Fruit fly (Drosophila melanogaster): ENCODE results near the gene slp2.

The slp2 gene

DNA sequence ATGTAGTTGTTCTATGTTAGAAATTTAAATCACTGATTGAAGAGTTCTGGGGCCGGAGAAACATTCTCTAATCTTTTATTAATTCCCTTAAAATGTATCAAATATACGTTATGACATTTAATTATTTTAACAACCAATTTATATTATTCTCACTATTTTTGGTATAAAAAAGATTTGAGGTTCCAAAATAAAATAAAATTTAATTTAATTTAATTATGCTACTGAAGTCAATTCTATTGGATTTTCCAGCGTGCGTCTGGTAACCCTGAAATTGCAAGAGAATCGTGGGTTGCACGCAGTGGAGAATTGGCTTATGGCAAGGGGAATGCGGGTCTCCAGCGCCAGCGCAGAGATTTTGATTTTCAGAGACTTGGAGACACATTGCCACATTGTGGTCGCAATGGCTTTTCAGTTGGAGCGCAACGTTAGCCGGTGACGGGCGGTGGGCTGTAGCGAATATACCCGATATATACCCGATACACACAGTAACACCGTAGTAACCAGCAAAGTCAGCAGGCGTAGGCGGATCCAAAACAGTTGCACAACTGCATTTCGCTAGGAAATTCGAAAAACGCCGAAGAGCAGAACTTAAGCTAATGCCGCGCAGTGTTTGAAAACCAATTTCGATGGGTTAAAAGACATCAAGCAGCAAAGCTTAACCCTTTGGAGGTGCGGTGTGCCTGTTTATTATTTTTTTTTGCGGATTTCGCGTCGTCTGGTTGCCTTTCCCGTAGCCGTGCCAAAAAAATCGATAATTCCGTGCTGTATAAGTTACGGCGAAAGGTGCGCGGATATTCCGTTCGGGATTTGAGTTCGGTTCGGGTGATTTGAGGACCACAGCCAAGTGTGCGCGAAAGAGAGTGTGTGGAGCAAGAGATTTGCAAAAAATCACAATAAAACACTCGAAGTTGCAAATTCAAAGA lies 31.1 kb upstream of the slp2 start (continued):
- peak; percentile 78 for TF ChIP-seq CG18262 (tag; optimal IDR thresholded peaks at IDR 0.05)
- no peak for TF ChIP-seq CG2129 (GFP tag; IDR thresholded peaks at IDR 0.05; ENCODE audit: partially characterized antibody)
- TF ChIP-seq hb (GFP tag; IDR thresholded peaks at IDR 0.05; ENCODE audit: partially characterized antibody) = no peak
- no peak for TF ChIP-seq kah (GFP tag; optimal IDR thresholded peaks at IDR 0.05)
- TF ChIP-seq CG9437 (GFP tag; optimal IDR thresholded peaks at IDR 0.05) = peak; percentile 64
- TF ChIP-seq cwo (GFP tag; optimal IDR thresholded peaks at IDR 0.05) = no peak
- peak; percentile 43 for TF ChIP-seq CG30403 (GFP tag; optimal IDR thresholded peaks at IDR 0.05)
- no peak for TF ChIP-seq scrt (GFP tag; optimal IDR thresholded peaks at IDR 0.05)
- no peak for TF ChIP-seq Hmx (GFP tag; optimal IDR thresholded peaks at IDR 0.05)
- no peak; the same call in 1 of the 2 replicates for TF ChIP-seq peb (GFP tag; IDR thresholded peaks at IDR 0.05)
- TF ChIP-seq CG12155 (GFP tag; optimal IDR thresholded peaks at IDR 0.05) = no peak
- TF ChIP-seq Scr (GFP tag; IDR thresholded peaks at IDR 0.05; ENCODE audit: partially characterized antibody) = no peak
- no peak for TF ChIP-seq gcm2 (GFP tag; optimal IDR thresholded peaks at IDR 0.05)
- TF ChIP-seq ro (GFP tag; IDR thresholded peaks at IDR 0.05) = no peak
- no peak for TF ChIP-seq pan (optimal IDR thresholded peaks at IDR 0.05)
- TF ChIP-seq pan (GFP tag; optimal IDR thresholded peaks at IDR 0.05 in 1 of 2, IDR thresholded peaks at IDR 0.05 in 1 of 2) = no peak
- TF ChIP-seq unpg (GFP tag; optimal IDR thresholded peaks at IDR 0.05) = peak; percentile 22
- no peak for TF ChIP-seq lab (GFP tag; optimal IDR thresholded peaks at IDR 0.05)
- no peak for TF ChIP-seq sima (GFP tag; optimal IDR thresholded peaks at IDR 0.05)
- no peak for TF ChIP-seq Myb (GFP tag; optimal IDR thresholded peaks at IDR 0.05)
- TF ChIP-seq cas (GFP tag; IDR thresholded peaks at IDR 0.05) = no peak
- TF ChIP-seq Bteb2 (GFP tag; optimal IDR thresholded peaks at IDR 0.05) = no peak
- TF ChIP-seq phol (tag; optimal IDR thresholded peaks at IDR 0.05) = peak; percentile 68
- peak; percentile 19; the same call in 1 of the 3 replicates for TF ChIP-seq CG11456 (GFP tag; IDR thresholded peaks at IDR 0.05)
- TF ChIP-seq CG3407 (GFP tag; optimal IDR thresholded peaks at IDR 0.05) = peak; percentile 6
- peak; percentile 55 for TF ChIP-seq CG13775 (GFP tag; optimal IDR thresholded peaks at IDR 0.05)
- no peak for TF ChIP-seq eve (GFP tag; optimal IDR thresholded peaks at IDR 0.05)
- TF ChIP-seq eyg (GFP tag; optimal IDR thresholded peaks at IDR 0.05) = no peak
- no peak for TF ChIP-seq Poxn (GFP tag; IDR thresholded peaks at IDR 0.05)
- TF ChIP-seq Hey (tag; optimal IDR thresholded peaks at IDR 0.05) = no peak
- TF ChIP-seq Bdp1 (GFP tag; optimal IDR thresholded peaks at IDR 0.05) = no peak
- TF ChIP-seq Lpt (GFP tag; optimal IDR thresholded peaks at IDR 0.05) = no peak
- TF ChIP-seq CG2889 (GFP tag; IDR thresholded peaks at IDR 0.05) = no peak
- peak; percentile 25 for TF ChIP-seq ATbp (GFP tag; optimal IDR thresholded peaks at IDR 0.05)
- TF ChIP-seq CG4360 (GFP tag; IDR thresholded peaks at IDR 0.05) = 0 out of 2 replicates have a peak, but pooled peaks have one; percentile 11
- TF ChIP-seq CG1792 (GFP tag; optimal IDR thresholded peaks at IDR 0.05) = no peak
- no peak for TF ChIP-seq dpn (GFP tag; optimal IDR thresholded peaks at IDR 0.05)
- TF ChIP-seq CG6654 (GFP tag; optimal IDR thresholded peaks at IDR 0.05) = no peak
- no peak for TF ChIP-seq CG33213 (GFP tag; optimal IDR thresholded peaks at IDR 0.05)
- TF ChIP-seq hth (optimal IDR thresholded peaks at IDR 0.05) = no peak
- 0 out of 2 replicates have a peak, but pooled peaks have one; percentile 28 for TF ChIP-seq Nf-YA (GFP tag; IDR thresholded peaks at IDR 0.05)
- TF ChIP-seq Opbp (GFP tag; IDR thresholded peaks at IDR 0.05; ENCODE audit: partially characterized antibody) = no peak
- peak; percentile 52; the same call in 2 of the 3 replicates for TF ChIP-seq zfh1 (GFP tag; IDR thresholded peaks at IDR 0.05)
- no peak for TF ChIP-seq al (GFP tag; IDR thresholded peaks at IDR 0.05)
- no peak for TF ChIP-seq nom (GFP tag; optimal IDR thresholded peaks at IDR 0.05)
- TF ChIP-seq CG16815 (GFP tag; optimal IDR thresholded peaks at IDR 0.05) = no peak
